Worm (Caenorhabditis elegans) whole organism, L1 larva: Measurements from ENCODE around the gene Y113G7B.11.

Experiments
- dpl-1 ChIP-seq, 3 experiments: fragments of 150-350 bp in 2 of 3; sonication (generic microtip) in 1 of 3; optimal IDR thresholded peaks; 2 replicates each; lab custom pipeline; 2014 to 2017; ENCODE audit warnings: missing biosample characterization in 3 of 3, missing genetic modification characterization in 3 of 3, missing genetic modification reagents in 3 of 3
- elt-2 ChIP-seq: sonication (generic microtip); optimal IDR thresholded peaks from 2 replicates; lab custom pipeline; 2016; ENCODE audit warnings: missing genetic modification characterization, mild to moderate bottlenecking, inconsistent platforms, missing compliant biosample characterization, missing genetic modification reagents
- lsy-2 ChIP-seq, 2 experiments: fragments of 150-350 bp; optimal IDR thresholded peaks; 2 replicates each; lab custom pipeline; 2014; ENCODE audit warnings: missing biosample characterization in 2 of 2, missing genetic modification characterization in 2 of 2
- mab-9 ChIP-seq: fragments of 200-800 bp; sonication (Bioruptor generic); IDR thresholded peaks from 2 replicates; pipeline ENCODE4 v1.3.6; 2022; ENCODE audit warnings: missing genetic modification reagents, missing genetic modification characterization, missing compliant biosample characterization
- nhr-237 ChIP-seq: fragments of 150-350 bp; optimal IDR thresholded peaks from 2 replicates; lab custom pipeline; 2014; ENCODE audit warnings: missing biosample characterization, missing genetic modification characterization
- pag-3 ChIP-seq: sonication (generic microtip); optimal IDR thresholded peaks from 2 replicates; lab custom pipeline; 2017; ENCODE audit warnings: missing genetic modification characterization, mild to moderate bottlenecking, missing compliant biosample characterization, antibody characterized with exemption, borderline replicate concordance; ENCODE audit not compliant: insufficient read depth
- tbx-2 ChIP-seq: sonication (generic microtip); optimal IDR thresholded peaks from 2 replicates; lab custom pipeline; 2016; ENCODE audit warnings: missing genetic modification characterization, missing compliant biosample characterization
- tlp-1 ChIP-seq: fragments of 150-350 bp; optimal IDR thresholded peaks from 2 replicates; lab custom pipeline; 2014; ENCODE audit warnings: missing biosample characterization, missing genetic modification characterization

- TF ChIP-seq tlp-1 (no peak), elt-2 (tag; lab: Kevin White, UChicago) (no peak), tbx-2 (tag; lab: Kevin White, UChicago) (no peak), mab-9 (GFP tag; lab: Robert Waterston, UW) (no peak), nhr-237 (no peak), lsy-2 (tag; optimal IDR thresholded peaks at IDR 0.05; lab: Kevin White, UChicago) (no peak), pag-3 (tag; lab: Kevin White, UChicago) (no peak), dpl-1 (GFP tag; optimal IDR thresholded peaks at IDR 0.05; lab: Kevin White, UChicago) (no peak)
These were observed 5.5 kb upstream of the Y113G7B.11 start for ce11 chrV:20220604-20221003.
